Worm (Caenorhabditis elegans) whole organism, midembryonic: ENCODE measurements around the gene D2096.6.

Experiments used
- T22C8.4 ChIP-seq: fragments of 200-800 bp; sonication (Bioruptor generic); IDR thresholded peaks from 2 replicates; pipeline ENCODE4 v1.3.6; 2022; ENCODE audit warnings: missing genetic modification characterization, missing compliant biosample characterization
- cog-1 ChIP-seq: sonication (generic microtip); optimal IDR thresholded peaks from 2 replicates; lab custom pipeline; 2016; ENCODE audit warnings: missing genetic modification characterization, missing compliant biosample characterization
- flt-1 ChIP-seq: fragments of 200-800 bp; sonication (Bioruptor generic); IDR thresholded peaks from 2 replicates; pipeline ENCODE4 v1.3.6; 2022; ENCODE audit warnings: missing genetic modification characterization, missing compliant biosample characterization
- klf-2 ChIP-seq: fragments of 200-800 bp; sonication (Bioruptor generic); conservative IDR thresholded peaks from 2 replicates; pipeline ENCODE4 v1.3.6; 2022; ENCODE audit warnings: missing genetic modification reagents, missing genetic modification characterization, missing compliant biosample characterization
- med-1 ChIP-seq: sonication (generic microtip); optimal IDR thresholded peaks from 2 replicates; lab custom pipeline; 2017; ENCODE audit warnings: missing genetic modification characterization, mild to moderate bottlenecking, missing compliant biosample characterization, antibody characterized with exemption, missing genetic modification reagents; ENCODE audit not compliant: insufficient read depth
- ztf-23 ChIP-seq: fragments of 200-800 bp; sonication (Bioruptor generic); IDR thresholded peaks from 2 replicates; pipeline ENCODE4 v1.3.6; 2022; ENCODE audit warnings: missing genetic modification reagents, missing genetic modification characterization, missing compliant biosample characterization
- ztf-29 ChIP-seq: fragments of 200-800 bp; sonication (Bioruptor generic); IDR thresholded peaks from 2 replicates; pipeline ENCODE4 v1.3.6; 2022; ENCODE audit warnings: missing genetic modification reagents, missing genetic modification characterization, missing compliant biosample characterization

- TF ChIP-seq med-1 (GFP tag; lab: Kevin White, UChicago) = no peak
- TF ChIP-seq T22C8.4 (GFP tag; lab: Robert Waterston, UW) = no peak
- no peak for TF ChIP-seq flt-1 (GFP tag; lab: Robert Waterston, UW)
- no peak for TF ChIP-seq ztf-29 (GFP tag; lab: Robert Waterston, UW)
- no peak for TF ChIP-seq cog-1 (tag; lab: Kevin White, UChicago)
- TF ChIP-seq klf-2 (GFP tag; lab: Robert Waterston, UW) = no peak
- TF ChIP-seq ztf-23 (GFP tag; lab: Robert Waterston, UW) = no peak
These were observed 21.0 kb downstream of the D2096.6 start, which contains the start of gene F17E9.4 for ce11 chrIV:8348073-8348472.
